Worm (Caenorhabditis elegans) whole organism, mixed stage, embryonic: ENCODE measurements around the gene Y62H9A.1.

Experiments
- M03D4.4 ChIP-seq: sonication (generic microtip); optimal IDR thresholded peaks from 2 replicates; lab custom pipeline; 2017; ENCODE audit warnings: mild to moderate bottlenecking, missing genetic modification characterization, missing compliant biosample characterization
- bed-3 ChIP-seq: fragments of 200-800 bp; sonication (Bioruptor generic); optimal IDR thresholded peaks from 3 replicates; lab custom pipeline; 2018; ENCODE audit warnings: mild to moderate bottlenecking, missing genetic modification characterization, moderate library complexity, missing compliant biosample characterization
- blmp-1 ChIP-seq: fragments of 150-350 bp; optimal IDR thresholded peaks from 2 replicates; lab custom pipeline; 2014; ENCODE audit warnings: missing biosample characterization, missing genetic modification characterization
- ceh-39 ChIP-seq: fragments of 150-350 bp; optimal IDR thresholded peaks from 2 replicates; lab custom pipeline; 2014; ENCODE audit warnings: missing biosample characterization, missing genetic modification characterization
- ceh-43 ChIP-seq: fragments of 200-800 bp; sonication (Bioruptor generic); optimal IDR thresholded peaks from 2 replicates; lab custom pipeline; 2018; ENCODE audit warnings: mild to moderate bottlenecking, missing genetic modification characterization, moderate library complexity, missing compliant biosample characterization
- ces-1 ChIP-seq: fragments of 150-350 bp; optimal IDR thresholded peaks from 2 replicates; lab custom pipeline; 2014; ENCODE audit warnings: missing biosample characterization, missing genetic modification reagents, missing genetic modification characterization
- cnd-1 ChIP-seq: fragments of 200-800 bp; sonication (Bioruptor generic); optimal IDR thresholded peaks from 2 replicates; lab custom pipeline; 2018; ENCODE audit warnings: mild to moderate bottlenecking, missing genetic modification characterization, missing compliant biosample characterization
- drap-1 ChIP-seq: fragments of 200-800 bp; sonication (Bioruptor generic); optimal IDR thresholded peaks from 3 replicates; lab custom pipeline; 2018; ENCODE audit warnings: mild to moderate bottlenecking, missing genetic modification characterization, missing compliant biosample characterization
- elt-1 ChIP-seq: sonication (generic microtip); optimal IDR thresholded peaks from 2 replicates; lab custom pipeline; 2017; ENCODE audit warnings: missing genetic modification characterization, mild to moderate bottlenecking, missing compliant biosample characterization, antibody characterized with exemption, moderate library complexity, borderline replicate concordance; ENCODE audit not compliant: insufficient read depth
- elt-3 ChIP-seq: fragments of 150-350 bp; optimal IDR thresholded peaks from 2 replicates; lab custom pipeline; 2014; ENCODE audit warnings: missing biosample characterization, missing genetic modification characterization
- flh-1 ChIP-seq: fragments of 200-800 bp; sonication (Bioruptor generic); optimal IDR thresholded peaks from 2 replicates; lab custom pipeline; 2018; ENCODE audit warnings: mild to moderate bottlenecking, missing genetic modification characterization, moderate library complexity, missing compliant biosample characterization
- ham-2 ChIP-seq: fragments of 200-800 bp; sonication (Bioruptor generic); optimal IDR thresholded peaks from 2 replicates; lab custom pipeline; 2018; ENCODE audit warnings: mild to moderate bottlenecking, missing genetic modification characterization, missing compliant biosample characterization
- hlh-1 ChIP-seq: fragments of 150-350 bp; optimal IDR thresholded peaks from 2 replicates; lab custom pipeline; 2014; ENCODE audit warnings: missing biosample characterization, missing genetic modification reagents, missing genetic modification characterization
- lin-13 ChIP-seq: fragments of 150-350 bp; optimal IDR thresholded peaks from 2 replicates; lab custom pipeline; 2014; ENCODE audit warnings: missing biosample characterization, missing genetic modification characterization
- lin-32 ChIP-seq: fragments of 200-800 bp; sonication (Bioruptor generic); optimal IDR thresholded peaks from 2 replicates; lab custom pipeline; 2018; ENCODE audit warnings: mild to moderate bottlenecking, missing genetic modification characterization, missing compliant biosample characterization
- lsy-2 ChIP-seq: fragments of 150-350 bp; optimal IDR thresholded peaks from 2 replicates; lab custom pipeline; 2014; ENCODE audit warnings: missing biosample characterization, missing genetic modification characterization
- mab-5 ChIP-seq: fragments of 150-350 bp; optimal IDR thresholded peaks from 2 replicates; lab custom pipeline; 2014; ENCODE audit warnings: missing biosample characterization, missing genetic modification characterization
- mep-1 ChIP-seq: fragments of 150-350 bp; optimal IDR thresholded peaks from 2 replicates; lab custom pipeline; 2017; ENCODE audit warnings: missing biosample characterization, missing genetic modification reagents, missing genetic modification characterization, inconsistent platforms
- mls-2 ChIP-seq: sonication (generic microtip); optimal IDR thresholded peaks from 2 replicates; lab custom pipeline; 2016; ENCODE audit warnings: mild to moderate bottlenecking, missing genetic modification characterization, moderate library complexity, missing compliant biosample characterization
- nhr-12 ChIP-seq: fragments of 150-350 bp; optimal IDR thresholded peaks from 2 replicates; lab custom pipeline; 2014; ENCODE audit warnings: missing biosample characterization, missing genetic modification characterization
- nhr-2 ChIP-seq: fragments of 150-350 bp; optimal IDR thresholded peaks from 2 replicates; lab custom pipeline; 2014; ENCODE audit warnings: missing biosample characterization, missing genetic modification characterization
- nhr-237 ChIP-seq: fragments of 150-350 bp; optimal IDR thresholded peaks from 2 replicates; lab custom pipeline; 2014; ENCODE audit warnings: missing biosample characterization, missing genetic modification characterization
- nhr-28 ChIP-seq: fragments of 150-350 bp; optimal IDR thresholded peaks from 2 replicates; lab custom pipeline; 2014; ENCODE audit warnings: missing biosample characterization, missing genetic modification characterization
- nhr-76 ChIP-seq: sonication (generic microtip); optimal IDR thresholded peaks from 2 replicates; lab custom pipeline; 2017; ENCODE audit warnings: missing biosample characterization, missing genetic modification characterization
- pha-4 ChIP-seq: fragments of 150-350 bp; optimal IDR thresholded peaks from 2 replicates; lab custom pipeline; 2018; ENCODE audit warnings: missing biosample characterization, missing genetic modification reagents, missing genetic modification characterization
- sem-2 ChIP-seq: fragments of 200-800 bp; sonication (Bioruptor generic); optimal IDR thresholded peaks from 2 replicates; lab custom pipeline; 2018; ENCODE audit warnings: mild to moderate bottlenecking, missing genetic modification characterization, missing compliant biosample characterization
- snpc-4 ChIP-seq: fragments of 150-350 bp; optimal IDR thresholded peaks from 2 replicates; lab custom pipeline; 2014; ENCODE audit warnings: missing biosample characterization, missing genetic modification characterization
- sptf-1 ChIP-seq: sonication (generic microtip); optimal IDR thresholded peaks from 2 replicates; lab custom pipeline; 2017; ENCODE audit warnings: mild to moderate bottlenecking, missing genetic modification characterization, moderate library complexity, missing compliant biosample characterization
- tbx-8 ChIP-seq: fragments of 200-800 bp; sonication (Bioruptor generic); optimal IDR thresholded peaks from 2 replicates; lab custom pipeline; 2018; ENCODE audit warnings: mild to moderate bottlenecking, missing genetic modification characterization, moderate library complexity, missing compliant biosample characterization
- unc-39 ChIP-seq: fragments of 150-350 bp; optimal IDR thresholded peaks from 2 replicates; lab custom pipeline; 2014; ENCODE audit warnings: missing biosample characterization, missing genetic modification characterization
- unc-62 ChIP-seq: fragments of 150-350 bp; optimal IDR thresholded peaks from 2 replicates; lab custom pipeline; 2014; ENCODE audit warnings: missing biosample characterization, missing genetic modification reagents, missing genetic modification characterization
- zip-8 ChIP-seq: fragments of 150-350 bp; optimal IDR thresholded peaks from 2 replicates; lab custom pipeline; 2014; ENCODE audit warnings: missing biosample characterization, missing genetic modification characterization
- ztf-11 ChIP-seq: fragments of 150-350 bp; optimal IDR thresholded peaks from 2 replicates; lab custom pipeline; 2014; ENCODE audit warnings: missing biosample characterization, missing genetic modification characterization

Gene Y62H9A.1

DNA sequence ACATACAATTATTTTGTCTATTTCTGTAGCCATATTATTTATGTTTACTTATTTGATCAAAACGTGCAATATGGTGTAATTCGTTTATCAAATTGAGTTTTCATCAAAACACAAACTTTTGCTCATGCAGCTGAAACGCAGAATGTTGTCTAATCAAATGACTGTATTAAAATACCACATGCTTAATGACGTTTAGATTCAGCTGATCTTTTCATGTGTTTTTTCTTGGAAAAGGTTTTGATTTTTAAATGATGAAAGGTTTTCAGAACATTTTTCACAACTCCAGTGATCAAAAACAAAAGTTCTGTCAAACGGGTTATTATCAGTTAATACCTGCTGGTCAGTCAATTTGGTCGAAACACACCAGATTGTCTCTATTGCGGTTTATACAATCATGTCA is at the start of gene Y62H9A.1:
Gene Y62H9A.1, plus strand, starts transcription at position 282 of the 400 bp plus-strand sequence.
- TF ChIP-seq zip-8 (tag; lab: Kevin White, UChicago) (no peak), mep-1 (no peak), sptf-1 (no peak), blmp-1 (tag; lab: Kevin White, UChicago) (no peak), ceh-39 (no peak), ham-2 (GFP tag; lab: Kevin White, UChicago) (no peak), unc-62 (GFP tag; lab: Kevin White, UChicago) (no peak), nhr-76 (tag; lab: Kevin White, UChicago) (no peak), nhr-2 (tag; lab: Kevin White, UChicago) (no peak), tbx-8 (GFP tag; lab: Kevin White, UChicago) (no peak), pha-4 (tag; lab: Kevin White, UChicago) (no peak), nhr-28 (tag; lab: Kevin White, UChicago) (no peak)

DNA sequence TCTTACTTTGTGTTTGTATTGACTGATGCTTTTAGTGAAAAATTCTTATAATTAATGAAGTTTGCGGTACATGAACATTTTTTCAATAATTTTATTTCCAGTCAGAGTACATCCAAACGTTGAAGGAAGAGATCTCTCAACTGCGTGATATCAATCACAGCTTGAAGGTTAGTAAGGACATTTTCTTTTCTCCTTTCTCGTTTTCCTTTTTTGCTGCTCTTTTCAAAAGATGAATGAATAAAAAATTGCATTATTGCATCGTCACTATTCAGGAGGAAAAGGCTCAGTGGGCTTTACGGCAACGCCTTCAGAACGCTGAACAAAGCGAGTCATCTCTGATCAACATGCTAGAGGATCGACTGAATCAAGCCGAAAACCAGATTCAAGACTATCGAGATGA is 48.4 kb upstream of the Y62H9A.1 start:
- TF ChIP-seq nhr-237 (tag; lab: Kevin White, UChicago) (no peak), ces-1 (GFP tag; lab: Kevin White, UChicago) (no peak), flh-1 (GFP tag; lab: Kevin White, UChicago) (no peak), zip-8 (tag; lab: Kevin White, UChicago) (no peak), ceh-39 (no peak), elt-1 (tag; lab: Kevin White, UChicago) (no peak), nhr-2 (tag; lab: Kevin White, UChicago) (no peak), nhr-28 (tag; lab: Kevin White, UChicago) (no peak), blmp-1 (tag; lab: Kevin White, UChicago) (no peak), M03D4.4 (no peak), nhr-76 (tag; lab: Kevin White, UChicago) (no peak), lin-13 (tag; lab: Kevin White, UChicago) (no peak), sptf-1 (no peak), cnd-1 (tag; lab: Kevin White, UChicago) (no peak), elt-3 (tag; lab: Kevin White, UChicago) (no peak), tbx-8 (GFP tag; lab: Kevin White, UChicago) (no peak), drap-1 (GFP tag; lab: Kevin White, UChicago) (no peak), ham-2 (GFP tag; lab: Kevin White, UChicago) (no peak), unc-39 (tag; lab: Kevin White, UChicago) (no peak), lsy-2 (tag; lab: Kevin White, UChicago) (no peak)

DNA sequence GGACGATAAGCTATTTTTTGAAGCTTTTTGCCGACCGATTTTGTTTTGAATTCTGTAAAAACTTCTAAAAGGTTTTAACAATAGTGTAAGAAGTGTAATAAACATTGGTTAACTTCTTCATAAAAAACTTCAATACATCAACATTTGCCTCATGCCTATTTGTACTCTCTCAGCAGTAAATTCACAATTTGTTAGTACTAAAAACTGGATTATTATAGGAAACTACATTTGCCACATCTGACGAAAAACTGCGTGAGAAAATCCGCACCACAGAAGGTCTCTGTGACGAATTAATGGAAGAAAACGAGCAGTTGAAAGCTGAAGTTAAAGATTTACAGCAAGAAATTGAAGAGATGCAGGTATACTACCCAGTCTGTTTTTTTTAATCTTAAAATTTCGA is 47.8 kb upstream of the Y62H9A.1 start:
- no peak for TF ChIP-seq sem-2 (GFP tag; lab: Kevin White, UChicago)
- TF ChIP-seq sptf-1 = no peak
- TF ChIP-seq bed-3 (GFP tag; lab: Kevin White, UChicago) = no peak
- no peak for TF ChIP-seq tbx-8 (GFP tag; lab: Kevin White, UChicago)
- TF ChIP-seq ceh-43 (GFP tag; lab: Kevin White, UChicago) = no peak
- no peak for TF ChIP-seq lsy-2 (tag; lab: Kevin White, UChicago)
- TF ChIP-seq blmp-1 (tag; lab: Kevin White, UChicago) = no peak
- TF ChIP-seq lin-32 = no peak
- TF ChIP-seq ham-2 (GFP tag; lab: Kevin White, UChicago) = no peak
- TF ChIP-seq nhr-237 (tag; lab: Kevin White, UChicago) = no peak
- no peak for TF ChIP-seq nhr-28 (tag; lab: Kevin White, UChicago)
- TF ChIP-seq pha-4 (tag; lab: Kevin White, UChicago) = no peak
- TF ChIP-seq lin-13 (tag; lab: Kevin White, UChicago) = no peak
- TF ChIP-seq mep-1 = no peak

DNA sequence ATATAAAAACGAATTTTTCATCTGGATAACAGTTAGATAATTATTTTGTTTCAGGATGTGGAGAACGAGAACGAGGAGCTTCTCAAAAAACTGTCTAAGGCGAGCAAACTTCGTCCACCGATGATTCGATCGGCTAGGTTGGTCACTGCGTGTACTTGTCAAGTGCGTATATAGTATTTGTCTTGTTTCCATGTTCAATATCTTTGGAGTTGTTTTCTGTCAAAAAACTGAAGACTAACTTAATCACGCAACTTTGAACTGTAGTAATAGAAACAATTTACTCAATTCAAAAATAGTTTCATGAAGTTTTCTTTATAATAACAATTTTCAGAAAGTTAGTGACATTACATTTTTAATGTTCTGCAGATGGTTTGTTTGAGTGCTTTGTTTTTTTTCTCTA is 46.7 kb upstream of the Y62H9A.1 start:
- TF ChIP-seq elt-3 (tag; lab: Kevin White, UChicago) = no peak
- TF ChIP-seq snpc-4 = no peak
- no peak for TF ChIP-seq nhr-76 (tag; lab: Kevin White, UChicago)
- no peak for TF ChIP-seq ceh-43 (GFP tag; lab: Kevin White, UChicago)
- no peak for TF ChIP-seq drap-1 (GFP tag; lab: Kevin White, UChicago)
- no peak for TF ChIP-seq hlh-1
- no peak for TF ChIP-seq lin-32
- TF ChIP-seq mls-2 (tag; lab: Kevin White, UChicago) = no peak
- no peak for TF ChIP-seq ztf-11 (tag; lab: Kevin White, UChicago)
- TF ChIP-seq ces-1 (GFP tag; lab: Kevin White, UChicago) = no peak
- TF ChIP-seq nhr-12 (tag; lab: Kevin White, UChicago) = no peak
- no peak for TF ChIP-seq sem-2 (GFP tag; lab: Kevin White, UChicago)
- no peak for TF ChIP-seq mab-5 (tag; lab: Kevin White, UChicago)
